Fruit fly (Drosophila melanogaster): ENCODE measurements around the gene CG32192.

DNA sequence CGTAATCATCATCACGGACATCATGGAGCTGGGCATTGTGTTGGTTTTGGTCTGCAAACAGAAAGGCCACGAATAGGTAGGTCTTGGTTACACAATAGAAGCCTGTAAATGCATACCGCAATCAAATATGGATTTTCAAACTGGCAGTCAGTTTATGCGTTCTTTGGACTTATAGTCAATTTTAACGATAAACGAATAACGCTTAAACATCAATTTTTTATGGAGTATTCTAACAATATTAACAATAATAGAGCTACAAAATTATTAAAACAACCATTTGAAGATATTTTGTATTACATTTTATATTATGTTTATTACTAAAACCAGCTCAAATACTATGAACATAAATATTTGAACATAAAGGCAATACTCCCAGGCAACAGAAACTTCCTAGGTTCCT, 41.4 kb downstream of the CG32192 start:
- TF ChIP-seq fru (GFP tag; optimal IDR thresholded peaks at IDR 0.05): no peak
- no peak for TF ChIP-seq brk (GFP tag; optimal IDR thresholded peaks at IDR 0.05)
- TF ChIP-seq CG9705 (GFP tag; optimal IDR thresholded peaks at IDR 0.05): no peak
- no peak for TF ChIP-seq tai (GFP tag; optimal IDR thresholded peaks at IDR 0.05)
- TF ChIP-seq Hr78 (GFP tag; optimal IDR thresholded peaks at IDR 0.05): no peak

All from whole organism, wandering third instar larva.